Worm (Caenorhabditis elegans): ENCODE results near the gene T04C12.8.
"Not testable (repeated sequence)": the region's sequence is repeated elsewhere in the genome, so short reads cannot be mapped to it uniquely, and the experiment has no call there.

T04C12.8 gene

ce11 chrV:11069277-11069676, at the start of gene T04C12.8:
Gene T04C12.8 (minus strand): TSS chrV:11069358.
- TF ChIP-seq tab-1 (GFP tag; IDR thresholded peaks at IDR 0.05) = no peak
- no peak for TF ChIP-seq flt-1 (GFP tag; IDR thresholded peaks at IDR 0.05)
- no peak for TF ChIP-seq klf-2 (GFP tag; conservative IDR thresholded peaks at IDR 0.05)
- TF ChIP-seq ztf-29 (GFP tag; IDR thresholded peaks at IDR 0.05) = no peak
- TF ChIP-seq cog-1 (tag; optimal IDR thresholded peaks at IDR 0.05) = no peak
- TF ChIP-seq ztf-23 (GFP tag; IDR thresholded peaks at IDR 0.05) = no peak

DNA sequence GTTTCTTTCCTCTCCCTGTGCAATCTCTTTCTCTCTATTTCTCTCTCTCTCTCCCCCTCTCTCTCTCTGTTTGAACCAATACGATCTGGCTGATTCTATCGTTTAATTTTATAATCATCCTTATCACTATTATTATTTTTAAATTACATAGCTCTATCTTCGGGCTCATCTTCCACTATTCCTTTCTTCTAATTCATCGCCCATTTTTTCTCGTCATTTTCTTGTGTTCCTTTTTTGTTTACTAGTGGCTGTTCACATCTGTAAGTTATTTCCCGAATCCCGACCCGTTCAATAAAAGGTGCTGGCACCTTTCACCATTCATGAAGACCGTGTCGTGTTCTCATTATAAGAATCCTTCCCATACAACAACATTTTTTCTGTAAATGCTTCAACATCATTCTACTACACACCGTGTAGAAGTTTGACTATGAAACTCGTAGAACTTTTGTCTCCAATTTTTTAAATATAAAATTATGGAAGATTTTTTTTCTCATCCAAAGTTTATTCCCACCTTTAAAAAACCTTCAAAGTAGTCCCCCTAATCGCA, 49.1 kb upstream of the T04C12.8 start:
- no peak for TF ChIP-seq flt-1 (GFP tag; IDR thresholded peaks at IDR 0.05)
- no peak for TF ChIP-seq ztf-29 (GFP tag; IDR thresholded peaks at IDR 0.05)
- no peak for TF ChIP-seq ref-1 (GFP tag; conservative IDR thresholded peaks at IDR 0.05)
- no peak for TF ChIP-seq T22C8.4 (GFP tag; IDR thresholded peaks at IDR 0.05)
- TF ChIP-seq tab-1 (GFP tag; IDR thresholded peaks at IDR 0.05) = no peak
- no peak for TF ChIP-seq ztf-23 (GFP tag; IDR thresholded peaks at IDR 0.05)
- no peak for TF ChIP-seq klf-2 (GFP tag; conservative IDR thresholded peaks at IDR 0.05)
- no peak for TF ChIP-seq cog-1 (tag; optimal IDR thresholded peaks at IDR 0.05)
- TF ChIP-seq med-1 (GFP tag; optimal IDR thresholded peaks at IDR 0.05; ENCODE audit: insufficient read depth) = no peak

DNA sequence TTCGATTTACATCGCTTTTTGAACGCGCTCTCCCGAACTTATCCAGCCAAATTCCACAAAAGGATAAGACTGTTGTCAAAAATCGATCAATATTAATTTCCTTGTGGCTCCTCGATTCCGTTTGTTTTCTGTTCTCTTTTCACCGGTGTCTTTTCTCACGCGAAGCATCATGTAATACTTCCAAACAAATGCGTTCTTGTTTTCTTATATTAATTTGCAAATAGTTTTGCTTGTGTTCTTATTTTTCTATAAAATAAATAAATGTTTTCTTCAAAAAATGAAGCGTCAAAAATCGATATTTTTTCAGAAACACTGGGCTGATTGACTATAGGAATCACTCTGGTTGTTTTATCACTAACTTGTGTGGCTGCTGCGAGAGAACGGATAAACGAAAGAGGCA, 44.4 kb upstream of the T04C12.8 start, which contains the start of gene math-33:
Gene math-33 (plus strand): TSS at position 301 of the 400 bp plus-strand sequence.
- TF ChIP-seq tab-1 (GFP tag; IDR thresholded peaks at IDR 0.05) (no peak), cog-1 (tag; optimal IDR thresholded peaks at IDR 0.05) (no peak), ztf-29 (GFP tag; IDR thresholded peaks at IDR 0.05) (no peak), med-1 (GFP tag; optimal IDR thresholded peaks at IDR 0.05; ENCODE audit: insufficient read depth) (no peak), flt-1 (GFP tag; IDR thresholded peaks at IDR 0.05) (no peak), ztf-23 (GFP tag; IDR thresholded peaks at IDR 0.05) (no peak), klf-2 (GFP tag; conservative IDR thresholded peaks at IDR 0.05) (no peak), T22C8.4 (GFP tag; IDR thresholded peaks at IDR 0.05) (no peak), ref-1 (GFP tag; conservative IDR thresholded peaks at IDR 0.05) (no peak)

DNA sequence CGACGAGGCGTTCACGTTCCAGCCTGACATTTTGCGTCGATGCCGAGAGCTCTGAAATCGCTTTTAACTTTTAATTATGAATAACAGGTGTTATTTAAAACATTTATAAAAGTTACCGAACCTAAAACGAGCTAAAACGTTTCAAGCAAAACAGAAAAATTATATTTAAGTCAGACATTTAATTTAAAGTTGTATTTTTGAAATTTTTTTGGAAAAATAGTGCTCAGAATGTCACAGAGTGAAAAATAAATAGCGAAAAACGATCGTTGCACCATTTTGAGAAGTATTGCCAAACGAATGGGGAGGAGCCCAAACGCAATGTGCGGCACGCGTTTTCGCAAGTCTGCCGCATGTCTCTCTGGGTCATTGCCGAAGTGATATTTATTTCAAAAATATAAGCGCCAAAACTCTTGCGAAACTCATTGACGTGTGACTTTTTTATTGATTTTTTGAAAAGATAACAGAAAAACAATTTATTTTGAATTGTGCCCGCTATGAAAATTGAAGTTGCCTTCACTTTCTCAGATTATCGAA, 44.0 kb upstream of the T04C12.8 start, which contains the start of gene erfa-3:
Gene erfa-3 (minus strand): TSS at position 51 of the 534 bp plus-strand sequence.
- no peak; the same call in none of the 2 replicates for TF ChIP-seq flt-1 (GFP tag; IDR thresholded peaks at IDR 0.05)
- no peak; the same call in 1 of the 2 replicates for TF ChIP-seq tab-1 (GFP tag; IDR thresholded peaks at IDR 0.05)
- TF ChIP-seq ztf-23 (GFP tag; IDR thresholded peaks at IDR 0.05) = peak; percentile 88
- TF ChIP-seq ztf-29 (GFP tag; IDR thresholded peaks at IDR 0.05) = peak; percentile 72; the same call in 1 of the 2 replicates
- TF ChIP-seq med-1 (GFP tag; optimal IDR thresholded peaks at IDR 0.05; ENCODE audit: insufficient read depth) = peak; percentile 91
- peak; percentile 66 for TF ChIP-seq T22C8.4 (GFP tag; IDR thresholded peaks at IDR 0.05)
- TF ChIP-seq klf-2 (GFP tag; conservative IDR thresholded peaks at IDR 0.05) = peak; percentile 40; the same call in 1 of the 2 replicates
- 0 out of 2 replicates have a peak, but pooled peaks have one; percentile 14 for TF ChIP-seq ref-1 (GFP tag; conservative IDR thresholded peaks at IDR 0.05)
- peak; percentile 58 for TF ChIP-seq cog-1 (tag; optimal IDR thresholded peaks at IDR 0.05)

DNA sequence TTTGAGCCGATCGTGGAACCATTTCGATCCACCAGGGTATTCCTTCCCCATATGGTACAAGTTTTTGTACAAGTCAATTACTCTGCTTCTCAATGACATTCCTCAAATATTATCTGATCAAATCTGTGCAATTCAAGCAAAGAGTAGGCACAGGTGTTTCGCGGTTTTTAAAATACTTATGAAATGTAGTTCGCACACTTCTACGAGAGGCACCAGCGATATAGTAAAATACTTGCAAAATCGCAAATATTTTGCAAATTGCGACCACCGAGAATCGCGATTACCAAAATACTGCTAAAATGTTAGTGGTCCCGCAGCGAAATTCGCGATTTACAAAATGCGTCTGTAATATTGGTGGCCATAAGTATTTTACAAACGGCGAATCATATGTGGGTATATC, 40.5 kb upstream of the T04C12.8 start, which contains the start of gene Y42A5A.5:
Gene Y42A5A.5 (minus strand): TSS at position 101 of the 400 bp plus-strand sequence.
- not testable (repeated sequence) for TF ChIP-seq ztf-23 (GFP tag; IDR thresholded peaks at IDR 0.05); ref-1 (GFP tag; conservative IDR thresholded peaks at IDR 0.05); ztf-29 (GFP tag; IDR thresholded peaks at IDR 0.05)

DNA sequence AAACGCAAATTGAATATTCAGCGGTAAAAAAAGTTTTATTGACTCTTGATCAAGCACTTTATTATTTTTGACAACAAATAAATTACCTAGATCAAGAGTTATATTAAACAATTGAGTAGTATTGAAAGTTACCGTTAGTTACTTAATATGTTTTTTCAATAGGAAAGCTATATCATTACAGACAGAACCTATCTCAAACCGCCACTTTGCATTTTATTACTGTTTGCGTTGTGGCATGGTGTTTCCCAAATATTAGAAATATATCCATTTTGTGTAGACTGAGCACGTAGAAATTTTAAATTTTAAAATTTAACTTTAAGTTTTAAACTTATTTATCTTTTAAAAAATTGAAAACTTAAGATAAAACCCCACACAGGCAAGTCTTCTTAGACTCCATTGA, 35.2 kb upstream of the T04C12.8 start:
- TF ChIP-seq ztf-29 (GFP tag; IDR thresholded peaks at IDR 0.05) (no peak), med-1 (GFP tag; optimal IDR thresholded peaks at IDR 0.05; ENCODE audit: insufficient read depth) (no peak), ref-1 (GFP tag; conservative IDR thresholded peaks at IDR 0.05) (no peak), T22C8.4 (GFP tag; IDR thresholded peaks at IDR 0.05) (no peak), tab-1 (GFP tag; IDR thresholded peaks at IDR 0.05) (no peak), klf-2 (GFP tag; conservative IDR thresholded peaks at IDR 0.05) (no peak), cog-1 (tag; optimal IDR thresholded peaks at IDR 0.05) (no peak), flt-1 (GFP tag; IDR thresholded peaks at IDR 0.05) (no peak), ztf-23 (GFP tag; IDR thresholded peaks at IDR 0.05) (no peak)

ce11 chrV:11098599-11098998, 29.4 kb upstream of the T04C12.8 start, which contains the start of gene cdkl-1:
Gene cdkl-1 (plus strand): TSS chrV:11098899.
- no peak for TF ChIP-seq ztf-29 (GFP tag; IDR thresholded peaks at IDR 0.05)
- TF ChIP-seq cog-1 (tag; optimal IDR thresholded peaks at IDR 0.05) = no peak
- no peak for TF ChIP-seq flt-1 (GFP tag; IDR thresholded peaks at IDR 0.05)
- TF ChIP-seq T22C8.4 (GFP tag; IDR thresholded peaks at IDR 0.05) = no peak

DNA sequence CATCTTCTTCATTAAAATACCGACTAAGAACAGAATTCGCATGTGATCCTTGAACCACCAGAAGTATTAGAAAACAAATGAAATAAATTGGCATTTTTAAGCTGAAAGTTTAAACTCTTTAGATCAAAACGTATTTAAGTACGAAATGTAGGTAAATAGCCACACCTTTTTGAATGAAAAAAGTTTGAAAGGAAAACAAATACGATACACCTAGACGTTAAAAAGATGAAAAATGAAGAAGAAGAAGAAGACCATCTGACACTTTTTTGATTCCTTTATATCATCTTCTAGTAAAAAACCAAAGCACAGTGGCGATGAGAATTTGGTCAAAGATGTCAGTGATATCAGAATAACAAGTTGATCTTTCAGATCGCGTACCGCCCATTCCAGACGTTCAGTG, 26.7 kb upstream of the T04C12.8 start, which contains the start of gene Y42A5A.3:
Gene Y42A5A.3 (minus strand): TSS at position 101 of the 400 bp plus-strand sequence.
- TF ChIP-seq ztf-29 (GFP tag; IDR thresholded peaks at IDR 0.05) = no peak
- no peak for TF ChIP-seq flt-1 (GFP tag; IDR thresholded peaks at IDR 0.05)
- no peak for TF ChIP-seq klf-2 (GFP tag; conservative IDR thresholded peaks at IDR 0.05)
- TF ChIP-seq T22C8.4 (GFP tag; IDR thresholded peaks at IDR 0.05) = no peak
- TF ChIP-seq ztf-23 (GFP tag; IDR thresholded peaks at IDR 0.05) = no peak
- TF ChIP-seq ref-1 (GFP tag; conservative IDR thresholded peaks at IDR 0.05) = no peak
- no peak for TF ChIP-seq tab-1 (GFP tag; IDR thresholded peaks at IDR 0.05)
- TF ChIP-seq cog-1 (tag; optimal IDR thresholded peaks at IDR 0.05) = no peak
- TF ChIP-seq med-1 (GFP tag; optimal IDR thresholded peaks at IDR 0.05; ENCODE audit: insufficient read depth) = no peak

ce11 chrV:11094698-11095097, 25.5 kb upstream of the T04C12.8 start:
- TF ChIP-seq flt-1 (GFP tag; IDR thresholded peaks at IDR 0.05) = no peak
- TF ChIP-seq med-1 (GFP tag; optimal IDR thresholded peaks at IDR 0.05; ENCODE audit: insufficient read depth) = no peak
- no peak for TF ChIP-seq klf-2 (GFP tag; conservative IDR thresholded peaks at IDR 0.05)

Data from whole organism, midembryonic.